Worm (Caenorhabditis elegans) whole organism, mixed stage, embryonic: Measurements from ENCODE around the gene F57G9.7.

Source experiments
- M03D4.4 ChIP-seq: sonication (generic microtip); optimal IDR thresholded peaks from 2 replicates; lab custom pipeline; 2017; ENCODE audit warnings: mild to moderate bottlenecking, missing genetic modification characterization, missing compliant biosample characterization
- bed-3 ChIP-seq: fragments of 200-800 bp; sonication (Bioruptor generic); optimal IDR thresholded peaks from 3 replicates; lab custom pipeline; 2018; ENCODE audit warnings: mild to moderate bottlenecking, missing genetic modification characterization, moderate library complexity, missing compliant biosample characterization
- blmp-1 ChIP-seq: fragments of 150-350 bp; optimal IDR thresholded peaks from 2 replicates; lab custom pipeline; 2014; ENCODE audit warnings: missing biosample characterization, missing genetic modification characterization
- ceh-39 ChIP-seq: fragments of 150-350 bp; optimal IDR thresholded peaks from 2 replicates; lab custom pipeline; 2014; ENCODE audit warnings: missing biosample characterization, missing genetic modification characterization
- ceh-43 ChIP-seq: fragments of 200-800 bp; sonication (Bioruptor generic); optimal IDR thresholded peaks from 2 replicates; lab custom pipeline; 2018; ENCODE audit warnings: mild to moderate bottlenecking, missing genetic modification characterization, moderate library complexity, missing compliant biosample characterization
- ceh-83 ChIP-seq: fragments of 200-800 bp; sonication (Bioruptor generic); optimal IDR thresholded peaks from 2 replicates; lab custom pipeline; 2018; ENCODE audit warnings: mild to moderate bottlenecking, missing genetic modification characterization, missing compliant biosample characterization
- ces-1 ChIP-seq: fragments of 150-350 bp; optimal IDR thresholded peaks from 2 replicates; lab custom pipeline; 2014; ENCODE audit warnings: missing biosample characterization, missing genetic modification reagents, missing genetic modification characterization
- cnd-1 ChIP-seq: fragments of 200-800 bp; sonication (Bioruptor generic); optimal IDR thresholded peaks from 2 replicates; lab custom pipeline; 2018; ENCODE audit warnings: mild to moderate bottlenecking, missing genetic modification characterization, missing compliant biosample characterization
- drap-1 ChIP-seq: fragments of 200-800 bp; sonication (Bioruptor generic); optimal IDR thresholded peaks from 3 replicates; lab custom pipeline; 2018; ENCODE audit warnings: mild to moderate bottlenecking, missing genetic modification characterization, missing compliant biosample characterization
- elt-1 ChIP-seq: sonication (generic microtip); optimal IDR thresholded peaks from 2 replicates; lab custom pipeline; 2017; ENCODE audit warnings: missing genetic modification characterization, mild to moderate bottlenecking, missing compliant biosample characterization, antibody characterized with exemption, moderate library complexity, borderline replicate concordance; ENCODE audit not compliant: insufficient read depth
- elt-3 ChIP-seq: fragments of 150-350 bp; optimal IDR thresholded peaks from 2 replicates; lab custom pipeline; 2014; ENCODE audit warnings: missing biosample characterization, missing genetic modification characterization
- flh-1 ChIP-seq: fragments of 200-800 bp; sonication (Bioruptor generic); optimal IDR thresholded peaks from 2 replicates; lab custom pipeline; 2018; ENCODE audit warnings: mild to moderate bottlenecking, missing genetic modification characterization, moderate library complexity, missing compliant biosample characterization
- ham-2 ChIP-seq: fragments of 200-800 bp; sonication (Bioruptor generic); optimal IDR thresholded peaks from 2 replicates; lab custom pipeline; 2018; ENCODE audit warnings: mild to moderate bottlenecking, missing genetic modification characterization, missing compliant biosample characterization
- hlh-1 ChIP-seq: fragments of 150-350 bp; optimal IDR thresholded peaks from 2 replicates; lab custom pipeline; 2014; ENCODE audit warnings: missing biosample characterization, missing genetic modification reagents, missing genetic modification characterization
- lin-13 ChIP-seq: fragments of 150-350 bp; optimal IDR thresholded peaks from 2 replicates; lab custom pipeline; 2014; ENCODE audit warnings: missing biosample characterization, missing genetic modification characterization
- lin-32 ChIP-seq: fragments of 200-800 bp; sonication (Bioruptor generic); optimal IDR thresholded peaks from 2 replicates; lab custom pipeline; 2018; ENCODE audit warnings: mild to moderate bottlenecking, missing genetic modification characterization, missing compliant biosample characterization
- mab-5 ChIP-seq: fragments of 150-350 bp; optimal IDR thresholded peaks from 2 replicates; lab custom pipeline; 2014; ENCODE audit warnings: missing biosample characterization, missing genetic modification characterization
- mep-1 ChIP-seq: fragments of 150-350 bp; optimal IDR thresholded peaks from 2 replicates; lab custom pipeline; 2017; ENCODE audit warnings: missing biosample characterization, missing genetic modification reagents, missing genetic modification characterization, inconsistent platforms
- mls-2 ChIP-seq: sonication (generic microtip); optimal IDR thresholded peaks from 2 replicates; lab custom pipeline; 2016; ENCODE audit warnings: mild to moderate bottlenecking, missing genetic modification characterization, moderate library complexity, missing compliant biosample characterization
- nhr-12 ChIP-seq: fragments of 150-350 bp; optimal IDR thresholded peaks from 2 replicates; lab custom pipeline; 2014; ENCODE audit warnings: missing biosample characterization, missing genetic modification characterization
- nhr-2 ChIP-seq: fragments of 150-350 bp; optimal IDR thresholded peaks from 2 replicates; lab custom pipeline; 2014; ENCODE audit warnings: missing biosample characterization, missing genetic modification characterization
- nhr-237 ChIP-seq: fragments of 150-350 bp; optimal IDR thresholded peaks from 2 replicates; lab custom pipeline; 2014; ENCODE audit warnings: missing biosample characterization, missing genetic modification characterization
- nhr-76 ChIP-seq: sonication (generic microtip); optimal IDR thresholded peaks from 2 replicates; lab custom pipeline; 2017; ENCODE audit warnings: missing biosample characterization, missing genetic modification characterization
- pha-4 ChIP-seq: fragments of 150-350 bp; optimal IDR thresholded peaks from 2 replicates; lab custom pipeline; 2018; ENCODE audit warnings: missing biosample characterization, missing genetic modification reagents, missing genetic modification characterization
- sem-2 ChIP-seq: fragments of 200-800 bp; sonication (Bioruptor generic); optimal IDR thresholded peaks from 2 replicates; lab custom pipeline; 2018; ENCODE audit warnings: mild to moderate bottlenecking, missing genetic modification characterization, missing compliant biosample characterization
- snpc-4 ChIP-seq: fragments of 150-350 bp; optimal IDR thresholded peaks from 2 replicates; lab custom pipeline; 2014; ENCODE audit warnings: missing biosample characterization, missing genetic modification characterization
- sptf-1 ChIP-seq: sonication (generic microtip); optimal IDR thresholded peaks from 2 replicates; lab custom pipeline; 2017; ENCODE audit warnings: mild to moderate bottlenecking, missing genetic modification characterization, moderate library complexity, missing compliant biosample characterization
- tbx-8 ChIP-seq: fragments of 200-800 bp; sonication (Bioruptor generic); optimal IDR thresholded peaks from 2 replicates; lab custom pipeline; 2018; ENCODE audit warnings: mild to moderate bottlenecking, missing genetic modification characterization, moderate library complexity, missing compliant biosample characterization
- unc-120 ChIP-seq: sonication (generic microtip); optimal IDR thresholded peaks from 2 replicates; lab custom pipeline; 2017; ENCODE audit warnings: missing genetic modification characterization, missing compliant biosample characterization; ENCODE audit not compliant: poor library complexity, severe bottlenecking
- unc-39 ChIP-seq: fragments of 150-350 bp; optimal IDR thresholded peaks from 2 replicates; lab custom pipeline; 2014; ENCODE audit warnings: missing biosample characterization, missing genetic modification characterization

F57G9.7 gene

DNA sequence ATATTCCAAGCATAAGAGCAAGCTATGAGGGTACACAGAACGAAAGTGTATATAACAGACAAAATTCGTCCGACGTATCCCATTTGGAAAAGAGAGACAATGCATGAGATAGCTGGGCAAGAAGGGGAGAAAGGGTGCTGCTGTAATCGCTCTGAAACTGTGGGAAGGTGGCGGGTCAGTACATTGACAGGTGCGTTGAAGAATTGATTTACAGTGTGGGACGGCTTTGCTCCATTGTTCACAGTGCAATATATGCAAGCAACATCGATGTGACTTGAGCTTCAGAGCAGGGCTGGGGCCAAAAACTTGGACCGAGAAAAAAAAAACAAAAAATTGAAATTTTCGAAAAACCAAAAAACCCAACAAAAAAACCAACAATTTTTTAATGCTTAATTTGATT, 12.6 kb upstream of the F57G9.7 start, which contains the start of gene F57G9.3:
F57G9.3 (minus strand) TSS at position 101 of the 400 bp plus-strand sequence.
- TF ChIP-seq nhr-76 (tag; lab: Kevin White, UChicago) (no peak), unc-39 (tag; lab: Kevin White, UChicago) (no peak), mep-1 (tag; lab: Kevin White, UChicago) (no peak), sem-2 (GFP tag; lab: Kevin White, UChicago) (no peak), tbx-8 (GFP tag; lab: Kevin White, UChicago) (no peak), snpc-4 (tag; lab: Kevin White, UChicago) (no peak), ceh-39 (tag; lab: Kevin White, UChicago) (no peak), lin-13 (tag; lab: Kevin White, UChicago) (no peak), cnd-1 (tag; lab: Kevin White, UChicago) (no peak), ceh-83 (GFP tag; lab: Kevin White, UChicago) (no peak), mab-5 (tag; lab: Kevin White, UChicago) (no peak), M03D4.4 (tag; lab: Kevin White, UChicago) (no peak), mls-2 (no peak), nhr-2 (tag; lab: Kevin White, UChicago) (no peak), elt-3 (tag; lab: Kevin White, UChicago) (no peak), elt-1 (tag; lab: Kevin White, UChicago) (no peak), nhr-237 (tag; lab: Kevin White, UChicago) (no peak)
- TF ChIP-seq, all 35 proteins: peak for 0

DNA sequence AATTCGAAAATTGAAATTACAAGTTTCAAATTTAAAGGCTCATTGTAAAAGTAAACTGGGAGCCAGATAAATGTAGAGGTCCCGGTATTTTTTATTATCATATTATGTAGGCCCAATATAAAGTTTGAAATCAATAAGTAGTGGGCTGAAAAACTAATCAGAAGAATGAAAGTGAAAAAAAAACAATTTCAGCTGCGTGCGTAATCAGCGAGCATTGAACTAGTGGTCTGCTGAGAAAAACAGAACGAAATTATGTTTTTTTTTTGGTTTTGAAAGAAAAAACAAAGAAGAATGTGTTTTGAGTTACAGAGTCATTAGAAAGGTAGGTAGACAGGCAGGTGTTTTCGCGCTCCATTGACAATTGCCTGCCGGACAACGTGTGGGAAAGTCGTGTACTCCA, 11.2 kb upstream of the F57G9.7 start, which contains the start of gene sre-31:
sre-31 (minus strand) TSS at position 101 of the 400 bp plus-strand sequence.
- TF ChIP-seq pha-4 (tag; lab: Kevin White, UChicago) (no peak), bed-3 (no peak), ceh-39 (tag; lab: Kevin White, UChicago) (no peak), elt-1 (tag; lab: Kevin White, UChicago) (no peak), unc-120 (tag; lab: Kevin White, UChicago) (no peak), nhr-12 (tag; lab: Kevin White, UChicago) (no peak), hlh-1 (tag; lab: Kevin White, UChicago) (no peak), flh-1 (no peak), nhr-2 (tag; lab: Kevin White, UChicago) (no peak), ham-2 (GFP tag; lab: Kevin White, UChicago) (no peak), ces-1 (no peak), mab-5 (tag; lab: Kevin White, UChicago) (no peak)
- TF ChIP-seq, all 35 proteins: peak for 0

DNA sequence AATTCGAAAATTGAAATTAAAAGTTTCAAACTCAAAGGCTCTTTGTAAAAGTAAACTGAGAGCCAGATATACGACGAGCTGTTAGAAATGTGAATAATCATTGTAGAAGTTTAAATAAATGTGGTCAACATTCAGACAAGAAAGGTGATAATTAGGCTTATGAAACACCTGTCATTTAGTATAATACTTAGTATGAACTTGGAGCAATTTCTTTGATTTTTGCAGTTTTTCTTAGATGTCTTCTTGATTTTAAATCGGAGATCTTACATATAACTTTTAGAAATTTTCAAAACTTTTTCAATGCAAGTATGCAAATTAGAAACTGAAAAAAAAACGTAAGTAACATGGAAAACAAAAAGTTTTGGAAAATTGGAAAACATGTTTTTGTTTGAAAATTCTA, 8.8 kb upstream of the F57G9.7 start, which contains the start of gene sre-30:
sre-30 (minus strand) TSS at position 101 of the 400 bp plus-strand sequence.
- TF ChIP-seq ceh-83 (GFP tag; lab: Kevin White, UChicago): no peak
- no peak for TF ChIP-seq flh-1
- TF ChIP-seq nhr-237 (tag; lab: Kevin White, UChicago): no peak
- no peak for TF ChIP-seq pha-4 (tag; lab: Kevin White, UChicago)
- no peak for TF ChIP-seq lin-13 (tag; lab: Kevin White, UChicago)
- no peak for TF ChIP-seq tbx-8 (GFP tag; lab: Kevin White, UChicago)
- TF ChIP-seq unc-39 (tag; lab: Kevin White, UChicago): no peak
- no peak for TF ChIP-seq lin-32
- no peak for TF ChIP-seq mab-5 (tag; lab: Kevin White, UChicago)
- TF ChIP-seq nhr-2 (tag; lab: Kevin White, UChicago): no peak
- TF ChIP-seq snpc-4 (tag; lab: Kevin White, UChicago): no peak
- no peak for TF ChIP-seq ceh-39 (tag; lab: Kevin White, UChicago)

DNA sequence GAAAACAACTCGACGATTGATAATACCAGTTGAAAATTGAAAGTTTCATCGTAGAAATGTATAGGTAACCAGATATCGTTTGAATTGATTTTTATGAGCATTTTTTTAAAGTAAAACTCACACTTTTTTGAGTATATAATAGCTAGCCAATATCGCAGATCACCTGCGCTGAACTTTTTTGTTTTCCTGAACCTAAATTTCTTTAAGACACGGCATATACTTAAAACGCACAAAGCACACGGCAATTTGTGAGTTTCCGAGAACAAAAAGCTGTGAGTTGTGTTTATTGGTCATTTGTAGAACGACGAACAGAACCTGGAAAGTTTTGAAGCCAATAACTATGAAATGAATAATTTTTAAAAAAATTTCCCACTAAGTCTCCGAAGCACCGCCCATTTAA, 4.2 kb upstream of the F57G9.7 start, which contains the start of gene sre-29:
sre-29 (minus strand) TSS at position 101 of the 400 bp plus-strand sequence.
- TF ChIP-seq ceh-43 (GFP tag; lab: Kevin White, UChicago) (no peak), pha-4 (tag; lab: Kevin White, UChicago) (no peak), hlh-1 (tag; lab: Kevin White, UChicago) (no peak), lin-32 (no peak), nhr-12 (tag; lab: Kevin White, UChicago) (no peak), ham-2 (GFP tag; lab: Kevin White, UChicago) (no peak), ceh-39 (tag; lab: Kevin White, UChicago) (no peak), unc-39 (tag; lab: Kevin White, UChicago) (no peak), sptf-1 (tag; lab: Kevin White, UChicago) (no peak), mls-2 (no peak), blmp-1 (tag; lab: Kevin White, UChicago) (no peak), drap-1 (no peak)
